Worm (Caenorhabditis elegans) whole organism, mixed stage, embryonic: ENCODE data around the gene nhr-213.

Experiments
- M03D4.4 ChIP-seq: sonication (generic microtip); optimal IDR thresholded peaks from 2 replicates; lab custom pipeline; 2017; ENCODE audit warnings: mild to moderate bottlenecking, missing genetic modification characterization, missing compliant biosample characterization
- bed-3 ChIP-seq: fragments of 200-800 bp; sonication (Bioruptor generic); optimal IDR thresholded peaks from 3 replicates; lab custom pipeline; 2018; ENCODE audit warnings: mild to moderate bottlenecking, missing genetic modification characterization, moderate library complexity, missing compliant biosample characterization
- blmp-1 ChIP-seq: fragments of 150-350 bp; optimal IDR thresholded peaks from 2 replicates; lab custom pipeline; 2014; ENCODE audit warnings: missing biosample characterization, missing genetic modification characterization
- ceh-39 ChIP-seq: fragments of 150-350 bp; optimal IDR thresholded peaks from 2 replicates; lab custom pipeline; 2014; ENCODE audit warnings: missing biosample characterization, missing genetic modification characterization
- ceh-43 ChIP-seq: fragments of 200-800 bp; sonication (Bioruptor generic); optimal IDR thresholded peaks from 2 replicates; lab custom pipeline; 2018; ENCODE audit warnings: mild to moderate bottlenecking, missing genetic modification characterization, moderate library complexity, missing compliant biosample characterization
- ceh-83 ChIP-seq: fragments of 200-800 bp; sonication (Bioruptor generic); optimal IDR thresholded peaks from 2 replicates; lab custom pipeline; 2018; ENCODE audit warnings: mild to moderate bottlenecking, missing genetic modification characterization, missing compliant biosample characterization
- ces-1 ChIP-seq: fragments of 150-350 bp; optimal IDR thresholded peaks from 2 replicates; lab custom pipeline; 2014; ENCODE audit warnings: missing biosample characterization, missing genetic modification reagents, missing genetic modification characterization
- cnd-1 ChIP-seq: fragments of 200-800 bp; sonication (Bioruptor generic); optimal IDR thresholded peaks from 2 replicates; lab custom pipeline; 2018; ENCODE audit warnings: mild to moderate bottlenecking, missing genetic modification characterization, missing compliant biosample characterization
- drap-1 ChIP-seq: fragments of 200-800 bp; sonication (Bioruptor generic); optimal IDR thresholded peaks from 3 replicates; lab custom pipeline; 2018; ENCODE audit warnings: mild to moderate bottlenecking, missing genetic modification characterization, missing compliant biosample characterization
- elt-1 ChIP-seq: sonication (generic microtip); optimal IDR thresholded peaks from 2 replicates; lab custom pipeline; 2017; ENCODE audit warnings: missing genetic modification characterization, mild to moderate bottlenecking, missing compliant biosample characterization, antibody characterized with exemption, moderate library complexity, borderline replicate concordance; ENCODE audit not compliant: insufficient read depth
- elt-3 ChIP-seq: fragments of 150-350 bp; optimal IDR thresholded peaks from 2 replicates; lab custom pipeline; 2014; ENCODE audit warnings: missing biosample characterization, missing genetic modification characterization
- flh-1 ChIP-seq: fragments of 200-800 bp; sonication (Bioruptor generic); optimal IDR thresholded peaks from 2 replicates; lab custom pipeline; 2018; ENCODE audit warnings: mild to moderate bottlenecking, missing genetic modification characterization, moderate library complexity, missing compliant biosample characterization
- ham-2 ChIP-seq: fragments of 200-800 bp; sonication (Bioruptor generic); optimal IDR thresholded peaks from 2 replicates; lab custom pipeline; 2018; ENCODE audit warnings: mild to moderate bottlenecking, missing genetic modification characterization, missing compliant biosample characterization
- hlh-1 ChIP-seq: fragments of 150-350 bp; optimal IDR thresholded peaks from 2 replicates; lab custom pipeline; 2014; ENCODE audit warnings: missing biosample characterization, missing genetic modification reagents, missing genetic modification characterization
- lin-13 ChIP-seq: fragments of 150-350 bp; optimal IDR thresholded peaks from 2 replicates; lab custom pipeline; 2014; ENCODE audit warnings: missing biosample characterization, missing genetic modification characterization
- lin-32 ChIP-seq: fragments of 200-800 bp; sonication (Bioruptor generic); optimal IDR thresholded peaks from 2 replicates; lab custom pipeline; 2018; ENCODE audit warnings: mild to moderate bottlenecking, missing genetic modification characterization, missing compliant biosample characterization
- lsy-2 ChIP-seq: fragments of 150-350 bp; optimal IDR thresholded peaks from 2 replicates; lab custom pipeline; 2014; ENCODE audit warnings: missing biosample characterization, missing genetic modification characterization
- mab-5 ChIP-seq: fragments of 150-350 bp; optimal IDR thresholded peaks from 2 replicates; lab custom pipeline; 2014; ENCODE audit warnings: missing biosample characterization, missing genetic modification characterization
- mep-1 ChIP-seq: fragments of 150-350 bp; optimal IDR thresholded peaks from 2 replicates; lab custom pipeline; 2017; ENCODE audit warnings: missing biosample characterization, missing genetic modification reagents, missing genetic modification characterization, inconsistent platforms
- mls-2 ChIP-seq: sonication (generic microtip); optimal IDR thresholded peaks from 2 replicates; lab custom pipeline; 2016; ENCODE audit warnings: mild to moderate bottlenecking, missing genetic modification characterization, moderate library complexity, missing compliant biosample characterization
- nhr-12 ChIP-seq: fragments of 150-350 bp; optimal IDR thresholded peaks from 2 replicates; lab custom pipeline; 2014; ENCODE audit warnings: missing biosample characterization, missing genetic modification characterization
- nhr-2 ChIP-seq: fragments of 150-350 bp; optimal IDR thresholded peaks from 2 replicates; lab custom pipeline; 2014; ENCODE audit warnings: missing biosample characterization, missing genetic modification characterization
- nhr-237 ChIP-seq: fragments of 150-350 bp; optimal IDR thresholded peaks from 2 replicates; lab custom pipeline; 2014; ENCODE audit warnings: missing biosample characterization, missing genetic modification characterization
- nhr-28 ChIP-seq: fragments of 150-350 bp; optimal IDR thresholded peaks from 2 replicates; lab custom pipeline; 2014; ENCODE audit warnings: missing biosample characterization, missing genetic modification characterization
- nhr-76 ChIP-seq: sonication (generic microtip); optimal IDR thresholded peaks from 2 replicates; lab custom pipeline; 2017; ENCODE audit warnings: missing biosample characterization, missing genetic modification characterization
- pha-4 ChIP-seq: fragments of 150-350 bp; optimal IDR thresholded peaks from 2 replicates; lab custom pipeline; 2018; ENCODE audit warnings: missing biosample characterization, missing genetic modification reagents, missing genetic modification characterization
- sem-2 ChIP-seq: fragments of 200-800 bp; sonication (Bioruptor generic); optimal IDR thresholded peaks from 2 replicates; lab custom pipeline; 2018; ENCODE audit warnings: mild to moderate bottlenecking, missing genetic modification characterization, missing compliant biosample characterization
- snpc-4 ChIP-seq: fragments of 150-350 bp; optimal IDR thresholded peaks from 2 replicates; lab custom pipeline; 2014; ENCODE audit warnings: missing biosample characterization, missing genetic modification characterization
- sptf-1 ChIP-seq: sonication (generic microtip); optimal IDR thresholded peaks from 2 replicates; lab custom pipeline; 2017; ENCODE audit warnings: mild to moderate bottlenecking, missing genetic modification characterization, moderate library complexity, missing compliant biosample characterization
- tbx-8 ChIP-seq: fragments of 200-800 bp; sonication (Bioruptor generic); optimal IDR thresholded peaks from 2 replicates; lab custom pipeline; 2018; ENCODE audit warnings: mild to moderate bottlenecking, missing genetic modification characterization, moderate library complexity, missing compliant biosample characterization
- unc-120 ChIP-seq: sonication (generic microtip); optimal IDR thresholded peaks from 2 replicates; lab custom pipeline; 2017; ENCODE audit warnings: missing genetic modification characterization, missing compliant biosample characterization; ENCODE audit not compliant: poor library complexity, severe bottlenecking
- unc-39 ChIP-seq: fragments of 150-350 bp; optimal IDR thresholded peaks from 2 replicates; lab custom pipeline; 2014; ENCODE audit warnings: missing biosample characterization, missing genetic modification characterization
- unc-62 ChIP-seq: fragments of 150-350 bp; optimal IDR thresholded peaks from 2 replicates; lab custom pipeline; 2014; ENCODE audit warnings: missing biosample characterization, missing genetic modification reagents, missing genetic modification characterization
- zip-8 ChIP-seq: fragments of 150-350 bp; optimal IDR thresholded peaks from 2 replicates; lab custom pipeline; 2014; ENCODE audit warnings: missing biosample characterization, missing genetic modification characterization
- ztf-11 ChIP-seq: fragments of 150-350 bp; optimal IDR thresholded peaks from 2 replicates; lab custom pipeline; 2014; ENCODE audit warnings: missing biosample characterization, missing genetic modification characterization

Gene nhr-213

ce11 chrV:15876308-15876707 lies 20.3 kb downstream of the nhr-213 start, which contains the start of gene nhr-102:
Gene nhr-102, minus strand, starts transcription at chrV:15876408.
- no peak for TF ChIP-seq mls-2 (tag; lab: Kevin White, UChicago)
- no peak for TF ChIP-seq nhr-2 (tag; lab: Kevin White, UChicago)

DNA sequence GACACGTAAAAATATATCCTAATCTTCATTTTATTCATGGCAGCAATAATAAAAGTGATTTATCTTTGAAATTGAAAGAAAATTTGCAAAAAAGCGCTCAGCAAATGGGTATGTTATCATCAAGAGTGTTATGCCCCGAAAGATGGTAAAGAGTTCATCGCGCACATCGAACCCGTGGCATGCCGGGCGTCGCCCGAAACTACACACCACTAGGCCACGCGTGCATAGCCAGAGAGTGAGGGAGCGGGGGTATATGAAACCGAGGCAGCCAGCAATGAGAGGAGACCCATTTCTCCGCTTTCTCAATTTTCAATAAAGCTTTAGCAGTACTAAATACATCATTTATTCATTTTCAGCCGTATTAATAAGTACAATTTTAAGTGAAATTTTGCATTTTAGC lies 22.8 kb downstream of the nhr-213 start:
- TF ChIP-seq nhr-76 (tag; lab: Kevin White, UChicago) (peak; percentile 68), elt-1 (tag; lab: Kevin White, UChicago) (peak; percentile 44), ztf-11 (tag; lab: Kevin White, UChicago) (peak; percentile 82), ces-1 (GFP tag; lab: Kevin White, UChicago) (no peak), hlh-1 (peak; percentile 24), tbx-8 (GFP tag; lab: Kevin White, UChicago) (peak; percentile 99), mep-1 (tag; lab: Kevin White, UChicago) (peak; percentile 71), unc-39 (tag; lab: Kevin White, UChicago) (peak; percentile 84), sem-2 (GFP tag; lab: Kevin White, UChicago) (peak; percentile 97), ceh-43 (GFP tag; lab: Kevin White, UChicago) (peak; percentile 98), nhr-28 (tag; lab: Kevin White, UChicago) (peak; percentile 92), zip-8 (tag; lab: Kevin White, UChicago) (peak; percentile 3), elt-3 (no peak), ceh-39 (tag; lab: Kevin White, UChicago) (peak; percentile 18), blmp-1 (no peak), flh-1 (GFP tag; lab: Kevin White, UChicago) (peak; percentile 98), drap-1 (peak; percentile 100), nhr-2 (tag; lab: Kevin White, UChicago) (no peak), M03D4.4 (tag; lab: Kevin White, UChicago) (peak; percentile 99), ham-2 (peak; percentile 99), cnd-1 (tag; lab: Kevin White, UChicago) (peak; percentile 99), pha-4 (tag; lab: Kevin White, UChicago) (peak; percentile 73), lin-32 (GFP tag; lab: Kevin White, UChicago) (peak; percentile 99), mls-2 (tag; lab: Kevin White, UChicago) (peak; percentile 100), nhr-237 (tag; lab: Kevin White, UChicago) (peak; percentile 63), sptf-1 (tag; lab: Kevin White, UChicago) (peak; percentile 99), nhr-12 (tag; lab: Kevin White, UChicago) (peak; percentile 71), unc-62 (GFP tag; lab: Kevin White, UChicago) (peak; percentile 85), ceh-83 (GFP tag; lab: Kevin White, UChicago) (peak; percentile 100), bed-3 (GFP tag; lab: Kevin White, UChicago) (peak; percentile 98), unc-120 (tag; lab: Kevin White, UChicago) (peak; percentile 99), lin-13 (tag; lab: Kevin White, UChicago) (peak; percentile 85), lsy-2 (tag; lab: Kevin White, UChicago) (peak; percentile 52), snpc-4 (no peak), mab-5 (no peak)

- TF ChIP-seq sem-2 (GFP tag; lab: Kevin White, UChicago) (no peak), ztf-11 (tag; lab: Kevin White, UChicago) (no peak), mls-2 (tag; lab: Kevin White, UChicago) (no peak), unc-62 (GFP tag; lab: Kevin White, UChicago) (no peak), cnd-1 (tag; lab: Kevin White, UChicago) (no peak), unc-120 (tag; lab: Kevin White, UChicago) (no peak), nhr-2 (tag; lab: Kevin White, UChicago) (no peak), nhr-28 (tag; lab: Kevin White, UChicago) (no peak), mep-1 (tag; lab: Kevin White, UChicago) (no peak), nhr-237 (tag; lab: Kevin White, UChicago) (no peak), mab-5 (no peak), M03D4.4 (tag; lab: Kevin White, UChicago) (no peak), elt-3 (no peak), elt-1 (tag; lab: Kevin White, UChicago) (no peak), ham-2 (no peak)
These were observed 24.3 kb downstream of the nhr-213 start, which contains the start of gene str-56 for ce11 chrV:15872273-15872672. Gene str-56, plus strand, starts transcription at chrV:15872573.
